Fruit fly (Drosophila melanogaster): ENCODE data around the gene CG11885.

The CG11885 gene

DNA sequence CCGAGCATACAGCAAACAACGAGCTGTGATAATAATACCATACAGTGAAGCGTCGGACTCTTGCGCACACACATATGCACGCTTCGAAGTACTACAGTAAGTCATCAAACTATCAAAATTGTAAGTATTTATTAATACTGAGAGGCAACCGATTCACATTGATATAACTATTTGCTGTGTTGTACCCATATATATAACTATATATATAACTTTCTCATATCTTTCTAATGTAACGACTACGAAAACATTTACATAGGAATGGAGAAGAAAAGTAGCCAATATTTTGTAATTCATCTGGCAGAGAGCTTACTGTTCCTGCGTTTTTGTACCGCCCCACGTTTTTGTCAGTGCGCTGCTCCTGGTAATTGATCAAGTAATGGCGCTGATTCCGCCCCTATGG lies 8.3 kb downstream of the CG11885 start (continued):
- TF ChIP-seq CG10654 (GFP tag; optimal IDR thresholded peaks at IDR 0.05) (no peak), CG3838 (GFP tag; optimal IDR thresholded peaks at IDR 0.05) (no peak), CG4707 (GFP tag; optimal IDR thresholded peaks at IDR 0.05) (no peak), CG4854 (GFP tag; optimal IDR thresholded peaks at IDR 0.05) (no peak), CG34422 (GFP tag; IDR thresholded peaks at IDR 0.05) (no peak), CG8359 (GFP tag; optimal IDR thresholded peaks at IDR 0.05; ENCODE audit: borderline replicate concordance) (no peak), dpn (GFP tag; optimal IDR thresholded peaks at IDR 0.05) (no peak), lilli (GFP tag; optimal IDR thresholded peaks at IDR 0.05) (peak; percentile 30), Atf3 (GFP tag; optimal IDR thresholded peaks at IDR 0.05) (no peak), CG11504 (tag; optimal IDR thresholded peaks at IDR 0.05) (no peak), jumu (GFP tag; optimal IDR thresholded peaks at IDR 0.05) (no peak), Six4 (GFP tag; optimal IDR thresholded peaks at IDR 0.05) (no peak), CG32532 (GFP tag; IDR thresholded peaks at IDR 0.05) (peak; percentile 35; the same call in 1 of the 2 replicates), nerfin-1 (tag; optimal IDR thresholded peaks at IDR 0.05) (no peak), psq (GFP tag; optimal IDR thresholded peaks at IDR 0.05) (no peak), Lhr (GFP tag; optimal IDR thresholded peaks at IDR 0.05) (no peak), trh (GFP tag; optimal IDR thresholded peaks at IDR 0.05) (no peak), zen2 (GFP tag; IDR thresholded peaks at IDR 0.05; ENCODE audit: partially characterized antibody) (no peak), Poxn (GFP tag; IDR thresholded peaks at IDR 0.05) (no peak), twi (tag; optimal IDR thresholded peaks at IDR 0.05) (no peak), Ada2b (GFP tag; IDR thresholded peaks at IDR 0.05) (no peak), D (optimal IDR thresholded peaks at IDR 0.05) (no peak), D (GFP tag; optimal IDR thresholded peaks at IDR 0.05) (no peak), CG8478 (optimal IDR thresholded peaks at IDR 0.05) (no peak), lmd (GFP tag; IDR thresholded peaks at IDR 0.05) (peak; percentile 38; the same call in 1 of the 2 replicates), CG31224 (GFP tag; IDR thresholded peaks at IDR 0.05) (no peak), D19A (tag; optimal IDR thresholded peaks at IDR 0.05) (no peak), CG16813 (GFP tag; IDR thresholded peaks at IDR 0.05; ENCODE audit: partially characterized antibody) (no peak), CG12659 (GFP tag; optimal IDR thresholded peaks at IDR 0.05) (no peak), CG4617 (GFP tag; optimal IDR thresholded peaks at IDR 0.05; ENCODE audit: borderline replicate concordance) (no peak), usp (GFP tag; optimal IDR thresholded peaks at IDR 0.05) (no peak), CG31441 (GFP tag; IDR thresholded peaks at IDR 0.05) (no peak), al (GFP tag; IDR thresholded peaks at IDR 0.05) (peak; percentile 28; the same call in 1 of the 2 replicates), pho (GFP tag; optimal IDR thresholded peaks at IDR 0.05) (no peak), crol (GFP tag; IDR thresholded peaks at IDR 0.05) (no peak), HLHmδ (GFP tag; optimal IDR thresholded peaks at IDR 0.05) (no peak), CG6813 (GFP tag; optimal IDR thresholded peaks at IDR 0.05) (no peak), CG15269 (tag; optimal IDR thresholded peaks at IDR 0.05) (no peak), CG13894 (tag; optimal IDR thresholded peaks at IDR 0.05) (no peak), ind (GFP tag; optimal IDR thresholded peaks at IDR 0.05) (peak; percentile 44), gce (GFP tag; IDR thresholded peaks at IDR 0.05) (no peak), CG6689 (GFP tag; IDR thresholded peaks at IDR 0.05) (peak; percentile 18; the same call in 1 of the 2 replicates), Hand (GFP tag; optimal IDR thresholded peaks at IDR 0.05) (peak; percentile 2), CG18476 (GFP tag; optimal IDR thresholded peaks at IDR 0.05) (no peak), sc (optimal IDR thresholded peaks at IDR 0.05) (no peak), sc (GFP tag; optimal IDR thresholded peaks at IDR 0.05) (no peak), CG10959 (GFP tag; IDR thresholded peaks at IDR 0.05) (no peak), sug (tag; optimal IDR thresholded peaks at IDR 0.05) (peak; percentile 28), grn (GFP tag; optimal IDR thresholded peaks at IDR 0.05) (no peak), CG2202 (tag; optimal IDR thresholded peaks at IDR 0.05) (no peak), caup (GFP tag; optimal IDR thresholded peaks at IDR 0.05; ENCODE audit: severe bottlenecking) (no peak), lola (GFP tag; optimal IDR thresholded peaks at IDR 0.05) (no peak)

Data from whole organism, embryonic.